Worm (Caenorhabditis elegans) whole organism, dauer: ENCODE measurements around the gene C29E4.10.
"Not testable (repeated sequence)": the region's sequence is repeated elsewhere in the genome, so short reads cannot be mapped to it uniquely, and the experiment has no call there.

ENCODE experiments used
- unc-62 ChIP-seq: sonication (generic microtip); optimal IDR thresholded peaks from 2 replicates; lab custom pipeline; 2017; ENCODE audit warnings: missing biosample characterization, missing genetic modification reagents, missing genetic modification characterization

Gene C29E4.10

ce11 chrIII:7958922-7959609, 21.4 kb downstream of the C29E4.10 start, which contains the start of gene F54H12.10:
TSS of gene F54H12.10 (minus strand) at chrIII:7958972.
- TF ChIP-seq unc-62 (GFP tag; lab: Kevin White, UChicago), result not testable (repeated sequence)

ce11 chrIII:7962641-7963040, 25.0 kb downstream of the C29E4.10 start, which contains the start of gene F54H12.4:
TSS of gene F54H12.4 (minus strand) at chrIII:7962741.
- not testable (repeated sequence) for TF ChIP-seq unc-62 (GFP tag; lab: Kevin White, UChicago)

ce11 chrIII:7964281-7964680, 26.6 kb downstream of the C29E4.10 start, which contains the start of gene F54H12.2:
TSS of gene F54H12.2 (plus strand) at chrIII:7964581.
- not testable (repeated sequence) for TF ChIP-seq unc-62 (GFP tag; lab: Kevin White, UChicago)

ce11 chrIII:7969121-7969520, 31.5 kb downstream of the C29E4.10 start, which contains the start of the genes F54H12.8 and F54H12.7:
TSS of gene F54H12.8 (minus strand) at chrIII:7969221.
TSS of gene F54H12.7 (plus strand) at chrIII:7969349.
- TF ChIP-seq unc-62 (GFP tag; lab: Kevin White, UChicago), result no peak

- TF ChIP-seq unc-62 (GFP tag; lab: Kevin White, UChicago), result no peak
Observed at ce11 chrIII:7972061-7972460, 34.4 kb downstream of the C29E4.10 start, which contains the start of gene F54H12.5. TSS of gene F54H12.5 (minus strand) at chrIII:7972161.

ce11 chrIII:7972687-7973086, 35.0 kb downstream of the C29E4.10 start:
- no peak for TF ChIP-seq unc-62 (GFP tag; lab: Kevin White, UChicago)

- TF ChIP-seq unc-62 (GFP tag; lab: Kevin White, UChicago), result no peak
Observed at ce11 chrIII:7973201-7973767, 35.6 kb downstream of the C29E4.10 start, which contains the start of the genes eef-1B.1 and aco-2. TSS of gene eef-1B.1 (minus strand) at chrIII:7973386. TSS of gene aco-2 (plus strand) at chrIII:7973717.

- TF ChIP-seq unc-62 (GFP tag; lab: Kevin White, UChicago), result no peak
Observed at ce11 chrIII:7973968-7974607, 36.4 kb downstream of the C29E4.10 start.

- TF ChIP-seq unc-62 (GFP tag; lab: Kevin White, UChicago), result no peak
Observed at ce11 chrIII:7977224-7977623, 39.6 kb downstream of the C29E4.10 start.

- TF ChIP-seq unc-62 (GFP tag; lab: Kevin White, UChicago), result no peak
Observed at ce11 chrIII:7977777-7978176, 40.1 kb downstream of the C29E4.10 start, which contains the start of gene C06G4.4. TSS of gene C06G4.4 (minus strand) at chrIII:7977812.

ce11 chrIII:7978289-7978688, 40.6 kb downstream of the C29E4.10 start:
- no peak for TF ChIP-seq unc-62 (GFP tag; lab: Kevin White, UChicago)

ce11 chrIII:7978723-7979122, 41.1 kb downstream of the C29E4.10 start:
- TF ChIP-seq unc-62 (GFP tag; lab: Kevin White, UChicago), result no peak

ce11 chrIII:7979659-7980058, 42.0 kb downstream of the C29E4.10 start, which contains the start of gene clp-1:
TSS of gene clp-1 (plus strand) at chrIII:7979959.
- no peak for TF ChIP-seq unc-62 (GFP tag; lab: Kevin White, UChicago)

- TF ChIP-seq unc-62 (GFP tag; lab: Kevin White, UChicago), result no peak
Observed at ce11 chrIII:7981233-7981632, 43.6 kb downstream of the C29E4.10 start.

ce11 chrIII:7981938-7982337, 44.3 kb downstream of the C29E4.10 start:
- TF ChIP-seq unc-62 (GFP tag; lab: Kevin White, UChicago), result no peak
